Worm (Caenorhabditis elegans) whole organism, L3 larva: ENCODE data around the gene F52C9.5.

Experiments used
- ZK546.5 ChIP-seq: sonication (generic microtip); optimal IDR thresholded peaks from 2 replicates; lab custom pipeline; 2017; ENCODE audit warnings: missing biosample characterization, missing genetic modification characterization
- aly-2 ChIP-seq: fragments of 150-350 bp; optimal IDR thresholded peaks from 2 replicates; lab custom pipeline; 2014; ENCODE audit warnings: missing biosample characterization, missing genetic modification characterization
- ama-1 ChIP-seq: fragments of 150-350 bp; optimal IDR thresholded peaks from 2 replicates; lab custom pipeline; 2018
- elt-3 ChIP-seq, 3 experiments: fragments of 150-350 bp in 1 of 3; sonication (generic microtip) in 2 of 3; optimal IDR thresholded peaks; 2 replicates in 2 of 3; 4 replicates in 1 of 3; lab custom pipeline; 2014 to 2017; ENCODE audit warnings: missing biosample characterization in 3 of 3, missing genetic modification characterization in 3 of 3
- fkh-2 ChIP-seq: fragments of 150-350 bp; optimal IDR thresholded peaks from 2 replicates; lab custom pipeline; 2014; ENCODE audit warnings: missing biosample characterization, missing genetic modification reagents, missing genetic modification characterization
- hmg-11 ChIP-seq: sonication (generic microtip); optimal IDR thresholded peaks from 2 replicates; lab custom pipeline; 2016; ENCODE audit warnings: missing genetic modification characterization, missing compliant biosample characterization
- lin-39 ChIP-seq: fragments of 150-350 bp; optimal IDR thresholded peaks from 2 replicates; lab custom pipeline; 2018; ENCODE audit warnings: missing biosample characterization, missing genetic modification reagents, missing genetic modification characterization
- nfya-1 ChIP-seq: sonication (generic microtip); optimal IDR thresholded peaks from 2 replicates; lab custom pipeline; 2017; ENCODE audit warnings: missing genetic modification characterization, mild to moderate bottlenecking, missing compliant biosample characterization, antibody characterized with exemption, moderate library complexity; ENCODE audit not compliant: insufficient read depth
- nhr-12 ChIP-seq: fragments of 150-350 bp; optimal IDR thresholded peaks from 2 replicates; lab custom pipeline; 2014; ENCODE audit warnings: missing biosample characterization, missing genetic modification characterization
- nhr-76 ChIP-seq: fragments of 150-350 bp; sonication (generic microtip); optimal IDR thresholded peaks from 5 replicates; lab custom pipeline; 2014; ENCODE audit warnings: missing biosample characterization, missing genetic modification characterization
- pqm-1 ChIP-seq: fragments of 150-350 bp; optimal IDR thresholded peaks from 2 replicates; lab custom pipeline; 2017; ENCODE audit warnings: missing biosample characterization, missing genetic modification characterization, inconsistent platforms
- unc-62 ChIP-seq: fragments of 150-350 bp; sonication (generic microtip); optimal IDR thresholded peaks from 4 replicates; lab custom pipeline; 2014; ENCODE audit warnings: missing biosample characterization, missing genetic modification reagents, missing genetic modification characterization
- zag-1 ChIP-seq: fragments of 150-350 bp; optimal IDR thresholded peaks from 2 replicates; lab custom pipeline; 2014; ENCODE audit warnings: missing biosample characterization, missing genetic modification characterization

ce11 chrIII:5274250-5274649 is 27.8 kb upstream of the F52C9.5 start:
- TF ChIP-seq zag-1 (tag; lab: Kevin White, UChicago) (no peak), ZK546.5 (no peak), nhr-76 (tag; lab: Kevin White, UChicago) (no peak), lin-39 (tag; lab: Kevin White, UChicago) (no peak), nfya-1 (no peak), nhr-12 (tag; lab: Kevin White, UChicago) (no peak), hmg-11 (tag; lab: Kevin White, UChicago) (no peak), unc-62 (GFP tag; lab: Kevin White, UChicago) (no peak), pqm-1 (tag; lab: Kevin White, UChicago) (no peak), elt-3 (tag; optimal IDR thresholded peaks at IDR 0.05; lab: Kevin White, UChicago) (no peak), ama-1 (peak; percentile 67), aly-2 (tag; lab: Kevin White, UChicago) (no peak), fkh-2 (tag; lab: Kevin White, UChicago) (no peak)
